Fruit fly (Drosophila melanogaster) whole organism, prepupa: ENCODE measurements around the gene zormin.

ENCODE experiments used
- CG15336 ChIP-seq: fragments of 200-800 bp; sonication (Bioruptor generic); IDR thresholded peaks from 2 replicates; pipeline ENCODE4 v1.3.6; 2022; ENCODE audit warnings: missing biosample characterization, missing genetic modification characterization
- CG6854 ChIP-seq: fragments of 200-800 bp; sonication (Bioruptor generic); optimal IDR thresholded peaks from 2 replicates; lab custom pipeline; 2017; ENCODE audit warnings: missing biosample characterization, mild to moderate bottlenecking, missing genetic modification characterization
- CG8119 ChIP-seq: fragments of 200-800 bp; sonication (Bioruptor generic); IDR thresholded peaks from 3 replicates; pipeline ENCODE4 v1.3.6; 2022; ENCODE audit warnings: missing biosample characterization, missing genetic modification characterization
- Eip93F ChIP-seq: fragments of 200-800 bp; sonication (Bioruptor generic); optimal IDR thresholded peaks from 2 replicates; lab custom pipeline; 2016; ENCODE audit warnings: missing biosample characterization, mild to moderate bottlenecking, missing genetic modification characterization
- Smox ChIP-seq: fragments of 200-800 bp; sonication (Bioruptor generic); optimal IDR thresholded peaks from 3 replicates; lab custom pipeline; 2016; ENCODE audit warnings: missing biosample characterization, missing genetic modification characterization
- Sox102F ChIP-seq: fragments of 200-800 bp; sonication (Bioruptor generic); optimal IDR thresholded peaks from 2 replicates; lab custom pipeline; 2016; ENCODE audit warnings: missing biosample characterization, mild to moderate bottlenecking, missing genetic modification characterization
- Sox14 ChIP-seq: fragments of 200-800 bp; sonication (Bioruptor generic); optimal IDR thresholded peaks from 3 replicates; lab custom pipeline; 2016; ENCODE audit warnings: missing biosample characterization, missing genetic modification characterization
- lz ChIP-seq: fragments of 200-800 bp; sonication (Bioruptor generic); optimal IDR thresholded peaks from 3 replicates; lab custom pipeline; 2016; ENCODE audit warnings: missing biosample characterization, missing genetic modification characterization
- ss ChIP-seq, 2 experiments: fragments of 200-800 bp; sonication (Bioruptor generic); optimal IDR thresholded peaks; 2 replicates in 1 of 2; 3 replicates in 1 of 2; lab custom pipeline; 2017 to 2018; ENCODE audit warnings: mild to moderate bottlenecking in 2 of 2, missing biosample characterization in 2 of 2, missing genetic modification characterization in 2 of 2, moderate library complexity in 1 of 2
- topi ChIP-seq: fragments of 200-800 bp; sonication (Bioruptor generic); optimal IDR thresholded peaks from 3 replicates; lab custom pipeline; 2016; ENCODE audit warnings: missing biosample characterization, missing genetic modification characterization

zormin gene

DNA sequence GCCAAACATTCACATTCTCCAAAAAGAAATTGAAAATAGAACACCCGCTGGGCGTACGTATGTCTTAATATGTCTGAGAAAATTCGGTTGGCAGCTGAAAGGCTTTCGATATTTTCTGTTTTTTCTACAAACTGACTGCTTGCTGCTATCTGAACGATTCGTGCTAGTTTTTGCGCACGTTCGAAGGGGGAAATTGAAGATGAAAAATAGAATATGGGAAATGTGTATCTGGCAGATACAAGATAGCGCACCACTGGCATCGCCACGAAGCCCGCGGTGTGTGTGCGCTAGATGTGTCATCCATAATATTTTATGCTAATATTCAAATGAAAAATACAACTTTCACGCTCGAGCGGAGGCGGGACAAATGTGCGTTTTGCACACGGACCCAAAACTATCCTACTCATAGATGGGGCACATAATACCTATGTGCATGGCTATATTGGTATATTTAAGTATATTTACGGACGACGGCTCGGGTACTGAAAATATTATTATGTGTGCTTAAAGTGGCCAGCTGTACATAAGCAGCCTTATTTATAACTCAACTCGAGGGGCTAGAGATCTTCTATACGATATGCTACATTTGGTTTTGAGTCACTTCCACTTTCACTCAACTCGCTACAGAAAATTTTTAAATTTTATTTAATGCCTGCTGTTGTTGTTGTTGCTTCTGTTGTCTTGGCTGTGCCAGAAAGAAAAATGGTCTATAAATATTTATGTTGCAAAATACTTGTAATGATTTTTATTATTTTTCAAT lies 61.6 kb downstream of the zormin start:
- TF ChIP-seq ss (GFP tag; optimal IDR thresholded peaks at IDR 0.05; lab: Kevin White, UChicago), result no peak
- no peak for TF ChIP-seq lz (GFP tag; lab: Kevin White, UChicago)
- no peak for TF ChIP-seq CG15336 (GFP tag; lab: Robert Waterston, UW)
- TF ChIP-seq Sox14 (GFP tag; lab: Kevin White, UChicago), result no peak
- TF ChIP-seq Eip93F, result no peak
- TF ChIP-seq CG6854 (GFP tag; lab: Kevin White, UChicago), result no peak
- no peak for TF ChIP-seq Sox102F (GFP tag; lab: Kevin White, UChicago)
- TF ChIP-seq CG8119, result no peak
- TF ChIP-seq Smox, result no peak
- TF ChIP-seq topi (GFP tag; lab: Kevin White, UChicago), result no peak
